Worm (Caenorhabditis elegans) whole organism, early embryonic: ENCODE data around the gene twk-40.

Source experiments
- B0310.2 ChIP-seq: sonication (generic microtip); optimal IDR thresholded peaks from 2 replicates; lab custom pipeline; 2016; ENCODE audit warnings: mild to moderate bottlenecking, missing genetic modification characterization, missing compliant biosample characterization
- aly-1 ChIP-seq: sonication (generic microtip); optimal IDR thresholded peaks from 2 replicates; lab custom pipeline; 2016; ENCODE audit warnings: missing genetic modification characterization, missing compliant biosample characterization
- ama-1 ChIP-seq: fragments of 150-350 bp; optimal IDR thresholded peaks from 2 replicates; lab custom pipeline; 2014
- ceh-13 ChIP-seq: fragments of 200-800 bp; sonication (Bioruptor generic); optimal IDR thresholded peaks from 2 replicates; lab custom pipeline; 2018; ENCODE audit warnings: mild to moderate bottlenecking, missing genetic modification characterization, missing compliant biosample characterization
- ceh-36 ChIP-seq: sonication (generic microtip); optimal IDR thresholded peaks from 2 replicates; lab custom pipeline; 2016; ENCODE audit warnings: missing genetic modification characterization, inconsistent platforms, missing compliant biosample characterization
- ets-7 ChIP-seq: sonication (generic microtip); optimal IDR thresholded peaks from 2 replicates; lab custom pipeline; 2016; ENCODE audit warnings: missing genotype, missing genetic modification characterization, missing compliant biosample characterization
- flt-1 ChIP-seq: fragments of 200-800 bp; sonication (Bioruptor generic); IDR thresholded peaks from 2 replicates; pipeline ENCODE4 v1.3.6; 2022; ENCODE audit warnings: missing genetic modification characterization, missing compliant biosample characterization
- hmg-4 ChIP-seq: fragments of 200-800 bp; sonication (Bioruptor generic); optimal IDR thresholded peaks from 2 replicates; lab custom pipeline; 2018; ENCODE audit warnings: mild to moderate bottlenecking, missing genetic modification characterization, missing compliant biosample characterization
- hnd-1 ChIP-seq: sonication (generic microtip); optimal IDR thresholded peaks from 2 replicates; lab custom pipeline; 2016; ENCODE audit warnings: missing genetic modification characterization, missing compliant biosample characterization
- pes-1 ChIP-seq: fragments of 200-800 bp; sonication (Bioruptor generic); IDR thresholded peaks from 2 replicates; pipeline ENCODE4 v1.3.6; 2022; ENCODE audit warnings: missing genetic modification reagents, missing genetic modification characterization, missing compliant biosample characterization
- scrt-1 ChIP-seq: fragments of 200-800 bp; sonication (Bioruptor generic); IDR thresholded peaks from 2 replicates; pipeline ENCODE4 v1.3.6; 2022; ENCODE audit warnings: missing genetic modification characterization, missing compliant biosample characterization
- sea-1 ChIP-seq: fragments of 200-800 bp; sonication (Bioruptor generic); conservative IDR thresholded peaks from 2 replicates; pipeline ENCODE4 v1.3.6; 2022; ENCODE audit warnings: missing genetic modification characterization, missing compliant biosample characterization
- tbx-11 ChIP-seq: fragments of 200-800 bp; sonication (Bioruptor generic); IDR thresholded peaks from 2 replicates; pipeline ENCODE4 v1.3.6; 2022; ENCODE audit warnings: missing genetic modification characterization, missing compliant biosample characterization
- tra-4 ChIP-seq: sonication (generic microtip); optimal IDR thresholded peaks from 2 replicates; lab custom pipeline; 2017; ENCODE audit warnings: missing genetic modification characterization, missing compliant biosample characterization

- TF ChIP-seq pes-1 (GFP tag; lab: Robert Waterston, UW) = no peak
- no peak for TF ChIP-seq ets-7 (tag; lab: Kevin White, UChicago)
- TF ChIP-seq hnd-1 (tag; lab: Kevin White, UChicago) = no peak
- TF ChIP-seq ama-1 (lab: Kevin White, UChicago) = no peak
- TF ChIP-seq flt-1 = no peak
- TF ChIP-seq ceh-36 = no peak
- no peak for TF ChIP-seq tbx-11 (GFP tag; lab: Robert Waterston, UW)
- TF ChIP-seq hmg-4 (GFP tag; lab: Kevin White, UChicago) = no peak
- TF ChIP-seq ceh-13 (GFP tag; lab: Kevin White, UChicago) = no peak
- TF ChIP-seq tra-4 (tag; lab: Kevin White, UChicago) = no peak
- no peak for TF ChIP-seq scrt-1 (GFP tag; lab: Robert Waterston, UW)
- TF ChIP-seq sea-1 (GFP tag; lab: Robert Waterston, UW) = no peak
- no peak for TF ChIP-seq aly-1 (tag; lab: Kevin White, UChicago)
- TF ChIP-seq B0310.2 (tag; lab: Kevin White, UChicago) = no peak
Observed at ce11 chrIII:13510753-13511152, 18.5 kb upstream of the twk-40 start.
